Worm (Caenorhabditis elegans) whole organism, early embryonic: ENCODE measurements around the gene C40H5.2.

ENCODE experiments used
- B0310.2 ChIP-seq: sonication (generic microtip); optimal IDR thresholded peaks from 2 replicates; lab custom pipeline; 2016; ENCODE audit warnings: mild to moderate bottlenecking, missing genetic modification characterization, missing compliant biosample characterization
- F13C5.2 ChIP-seq: sonication (generic microtip); optimal IDR thresholded peaks from 2 replicates; lab custom pipeline; 2017; ENCODE audit warnings: mild to moderate bottlenecking, missing genetic modification characterization, inconsistent platforms, missing compliant biosample characterization
- ama-1 ChIP-seq: fragments of 150-350 bp; optimal IDR thresholded peaks from 2 replicates; lab custom pipeline; 2014
- ceh-13 ChIP-seq: fragments of 200-800 bp; sonication (Bioruptor generic); optimal IDR thresholded peaks from 2 replicates; lab custom pipeline; 2018; ENCODE audit warnings: mild to moderate bottlenecking, missing genetic modification characterization, missing compliant biosample characterization
- ets-7 ChIP-seq: sonication (generic microtip); optimal IDR thresholded peaks from 2 replicates; lab custom pipeline; 2016; ENCODE audit warnings: missing genotype, missing genetic modification characterization, missing compliant biosample characterization
- flt-1 ChIP-seq: fragments of 200-800 bp; sonication (Bioruptor generic); IDR thresholded peaks from 2 replicates; pipeline ENCODE4 v1.3.6; 2022; ENCODE audit warnings: missing genetic modification characterization, missing compliant biosample characterization
- hmbx-1 ChIP-seq: sonication (generic microtip); optimal IDR thresholded peaks from 2 replicates; lab custom pipeline; 2016; ENCODE audit warnings: mild to moderate bottlenecking, missing genetic modification characterization, missing compliant biosample characterization
- hmg-4 ChIP-seq: fragments of 200-800 bp; sonication (Bioruptor generic); optimal IDR thresholded peaks from 2 replicates; lab custom pipeline; 2018; ENCODE audit warnings: mild to moderate bottlenecking, missing genetic modification characterization, missing compliant biosample characterization
- hnd-1 ChIP-seq: sonication (generic microtip); optimal IDR thresholded peaks from 2 replicates; lab custom pipeline; 2016; ENCODE audit warnings: missing genetic modification characterization, missing compliant biosample characterization
- pes-1 ChIP-seq: fragments of 200-800 bp; sonication (Bioruptor generic); IDR thresholded peaks from 2 replicates; pipeline ENCODE4 v1.3.6; 2022; ENCODE audit warnings: missing genetic modification reagents, missing genetic modification characterization, missing compliant biosample characterization
- sea-1 ChIP-seq: fragments of 200-800 bp; sonication (Bioruptor generic); conservative IDR thresholded peaks from 2 replicates; pipeline ENCODE4 v1.3.6; 2022; ENCODE audit warnings: missing genetic modification characterization, missing compliant biosample characterization
- tbx-11 ChIP-seq: fragments of 200-800 bp; sonication (Bioruptor generic); IDR thresholded peaks from 2 replicates; pipeline ENCODE4 v1.3.6; 2022; ENCODE audit warnings: missing genetic modification characterization, missing compliant biosample characterization
- tbx-37 ChIP-seq: fragments of 200-800 bp; sonication (Bioruptor generic); conservative IDR thresholded peaks from 2 replicates; pipeline ENCODE4 v1.3.6; 2022; ENCODE audit warnings: missing genetic modification reagents, missing genetic modification characterization, missing compliant biosample characterization
- tra-4 ChIP-seq: sonication (generic microtip); optimal IDR thresholded peaks from 2 replicates; lab custom pipeline; 2017; ENCODE audit warnings: missing genetic modification characterization, missing compliant biosample characterization

DNA sequence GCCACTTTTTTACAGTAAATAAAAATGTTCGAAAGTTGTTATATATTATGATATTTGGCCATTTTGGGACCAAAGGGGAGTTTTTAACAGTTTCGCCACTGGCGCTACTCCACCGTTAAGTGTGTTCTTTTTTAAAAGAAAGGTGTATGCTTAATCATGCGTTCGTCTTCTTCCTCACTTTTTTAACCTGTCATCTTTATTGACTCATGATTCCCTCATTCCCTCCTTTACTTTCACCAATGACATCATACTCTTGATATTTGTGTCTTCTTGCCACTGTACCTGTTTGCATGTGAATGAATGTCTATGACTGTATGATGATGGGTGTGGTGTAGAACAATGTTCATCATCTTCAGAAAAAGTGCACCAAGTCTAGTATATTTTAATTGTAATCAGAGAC is 44.7 kb downstream of the C40H5.2 start:
- no peak for TF ChIP-seq tra-4 (tag; lab: Kevin White, UChicago)
- no peak for TF ChIP-seq flt-1 (GFP tag; lab: Robert Waterston, UW)
- no peak for TF ChIP-seq sea-1 (GFP tag; lab: Robert Waterston, UW)
- TF ChIP-seq B0310.2 (tag; lab: Kevin White, UChicago): no peak
- TF ChIP-seq ama-1 (lab: Kevin White, UChicago): no peak
- no peak for TF ChIP-seq hnd-1 (tag; lab: Kevin White, UChicago)
- no peak for TF ChIP-seq pes-1 (GFP tag; lab: Robert Waterston, UW)
- TF ChIP-seq tbx-11 (GFP tag; lab: Robert Waterston, UW): no peak
- TF ChIP-seq F13C5.2 (tag; lab: Kevin White, UChicago): no peak
- no peak for TF ChIP-seq ets-7 (tag; lab: Kevin White, UChicago)
- no peak for TF ChIP-seq tbx-37 (GFP tag; lab: Robert Waterston, UW)
- TF ChIP-seq hmg-4 (GFP tag; lab: Kevin White, UChicago): no peak
- TF ChIP-seq hmbx-1: no peak
- no peak for TF ChIP-seq ceh-13 (GFP tag; lab: Kevin White, UChicago)
